Worm (Caenorhabditis elegans) whole organism, young adult: Measurements from ENCODE around the gene unc-7.

ENCODE experiments used
- F23B12.7 ChIP-seq: sonication (generic microtip); optimal IDR thresholded peaks from 2 replicates; lab custom pipeline; 2017; ENCODE audit warnings: missing genetic modification characterization, mild to moderate bottlenecking, missing compliant biosample characterization, antibody characterized with exemption, moderate library complexity; ENCODE audit not compliant: insufficient read depth
- F39B2.1 ChIP-seq: fragments of 200-800 bp; sonication (Bioruptor generic); IDR thresholded peaks from 2 replicates; pipeline ENCODE4 v1.3.6; 2022; ENCODE audit warnings: missing genetic modification reagents, missing genetic modification characterization, missing compliant biosample characterization
- F57A8.1 ChIP-seq: fragments of 200-800 bp; sonication (Bioruptor generic); optimal IDR thresholded peaks from 2 replicates; lab custom pipeline; 2018; ENCODE audit warnings: mild to moderate bottlenecking, missing genetic modification characterization, moderate library complexity, missing compliant biosample characterization
- F57C9.4 ChIP-seq: sonication (generic microtip); optimal IDR thresholded peaks from 2 replicates; lab custom pipeline; 2017; ENCODE audit warnings: mild to moderate bottlenecking, missing genetic modification characterization, missing compliant biosample characterization
- K11D2.4 ChIP-seq: fragments of 200-800 bp; sonication (Bioruptor generic); IDR thresholded peaks from 2 replicates; pipeline ENCODE4 v1.3.6; 2022; ENCODE audit warnings: missing genetic modification reagents, missing genetic modification characterization, missing compliant biosample characterization
- Y95B8A.8 ChIP-seq: fragments of 200-800 bp; sonication (Bioruptor generic); IDR thresholded peaks from 2 replicates; pipeline ENCODE4 v1.3.6; 2022; ENCODE audit warnings: missing genetic modification reagents, missing genetic modification characterization, missing compliant biosample characterization
- akir-1 ChIP-seq: fragments of 200-800 bp; sonication (Bioruptor generic); optimal IDR thresholded peaks from 2 replicates; lab custom pipeline; 2018; ENCODE audit warnings: mild to moderate bottlenecking, missing genetic modification characterization, moderate library complexity, missing compliant biosample characterization
- athp-1 ChIP-seq: sonication (generic microtip); optimal IDR thresholded peaks from 2 replicates; lab custom pipeline; 2017; ENCODE audit warnings: mild to moderate bottlenecking, missing genetic modification characterization, missing compliant biosample characterization
- bed-1 ChIP-seq: fragments of 200-800 bp; sonication (Bioruptor generic); IDR thresholded peaks from 2 replicates; pipeline ENCODE4 v1.3.6; 2022; ENCODE audit warnings: missing genetic modification reagents, missing genetic modification characterization, missing compliant biosample characterization
- ceh-27 ChIP-seq: fragments of 200-800 bp; sonication (Bioruptor generic); optimal IDR thresholded peaks from 2 replicates; lab custom pipeline; 2018; ENCODE audit warnings: mild to moderate bottlenecking, missing genetic modification characterization, moderate library complexity, missing compliant biosample characterization
- ceh-79 ChIP-seq: sonication (generic microtip); optimal IDR thresholded peaks from 2 replicates; lab custom pipeline; 2017; ENCODE audit warnings: mild to moderate bottlenecking, missing genetic modification characterization, missing compliant biosample characterization
- dox-1 ChIP-seq: fragments of 200-800 bp; sonication (Bioruptor generic); IDR thresholded peaks from 2 replicates; pipeline ENCODE4 v1.3.6; 2022; ENCODE audit warnings: missing genetic modification reagents, missing genetic modification characterization, missing compliant biosample characterization
- egrh-3 ChIP-seq: fragments of 200-800 bp; sonication (Bioruptor generic); IDR thresholded peaks from 2 replicates; pipeline ENCODE4 v1.3.6; 2022; ENCODE audit warnings: missing genetic modification reagents, missing genetic modification characterization, missing compliant biosample characterization
- hlh-12 ChIP-seq: sonication (generic microtip); optimal IDR thresholded peaks from 2 replicates; lab custom pipeline; 2016; ENCODE audit warnings: missing genetic modification characterization, missing compliant biosample characterization
- hmg-1.2 ChIP-seq: fragments of 200-800 bp; sonication (Bioruptor generic); IDR thresholded peaks from 2 replicates; pipeline ENCODE4 v1.3.6; 2022; ENCODE audit warnings: missing genetic modification reagents, missing genetic modification characterization, missing compliant biosample characterization
- hmg-20 ChIP-seq: fragments of 200-800 bp; sonication (Bioruptor generic); IDR thresholded peaks from 2 replicates; pipeline ENCODE4 v1.3.6; 2022; ENCODE audit warnings: missing genetic modification reagents, missing genetic modification characterization, missing compliant biosample characterization
- mcd-1 ChIP-seq: fragments of 200-800 bp; sonication (Bioruptor generic); IDR thresholded peaks from 2 replicates; pipeline ENCODE4 v1.3.6; 2022; ENCODE audit warnings: missing genetic modification reagents, missing genetic modification characterization, missing compliant biosample characterization
- nhr-27 ChIP-seq: fragments of 200-800 bp; sonication (Bioruptor generic); optimal IDR thresholded peaks from 2 replicates; lab custom pipeline; 2018; ENCODE audit warnings: mild to moderate bottlenecking, missing genetic modification characterization, moderate library complexity, missing compliant biosample characterization
- pbrm-1 ChIP-seq: fragments of 200-800 bp; sonication (Bioruptor generic); IDR thresholded peaks from 2 replicates; pipeline ENCODE4 v1.3.6; 2022; ENCODE audit warnings: missing genetic modification reagents, missing genetic modification characterization, missing compliant biosample characterization
- sea-2 ChIP-seq: fragments of 200-800 bp; sonication (Bioruptor generic); IDR thresholded peaks from 2 replicates; pipeline ENCODE4 v1.3.6; 2022; ENCODE audit warnings: missing genetic modification characterization, missing compliant biosample characterization
- snpc-1.1 ChIP-seq: sonication (generic microtip); optimal IDR thresholded peaks from 2 replicates; lab custom pipeline; 2017; ENCODE audit warnings: missing genetic modification characterization, mild to moderate bottlenecking, missing compliant biosample characterization, antibody characterized with exemption, moderate library complexity, missing genotype, missing genetic modification reagents; ENCODE audit not compliant: insufficient read depth
- snpc-4 ChIP-seq, 5 experiments: fragments of 150-350 bp in 1 of 5; sonication (generic microtip) in 4 of 5; optimal IDR thresholded peaks; 2 replicates each; lab custom pipeline; 2014 to 2018; ENCODE audit warnings: missing genetic modification characterization in 5 of 5, missing biosample characterization in 3 of 5, antibody characterized with exemption in 2 of 5, mild to moderate bottlenecking in 2 of 5, missing compliant biosample characterization in 2 of 5, missing genotype in 2 of 5, moderate library complexity in 2 of 5, missing genetic modification reagents in 1 of 5
- somi-1 ChIP-seq: fragments of 200-800 bp; sonication (Bioruptor generic); optimal IDR thresholded peaks from 2 replicates; lab custom pipeline; 2018; ENCODE audit warnings: mild to moderate bottlenecking, missing genetic modification characterization, missing compliant biosample characterization
- unc-130 ChIP-seq: sonication (generic microtip); optimal IDR thresholded peaks from 2 replicates; lab custom pipeline; 2016; ENCODE audit warnings: missing genetic modification reagents, missing genetic modification characterization, missing compliant biosample characterization
- xnd-1 ChIP-seq: sonication (generic microtip); optimal IDR thresholded peaks from 2 replicates; lab custom pipeline; 2016; ENCODE audit warnings: missing genotype, missing genetic modification reagents, missing genetic modification characterization, missing compliant biosample characterization
- ztf-28 ChIP-seq: fragments of 200-800 bp; sonication (Bioruptor generic); IDR thresholded peaks from 2 replicates; pipeline ENCODE4 v1.3.6; 2022; ENCODE audit warnings: missing genetic modification reagents, missing genetic modification characterization, missing compliant biosample characterization

unc-7 gene

ce11 chrX:15075170-15075569 lies 72.4 kb downstream of the unc-7 start:
- TF ChIP-seq ceh-79 (no peak), snpc-1.1 (tag; lab: Kevin White, UChicago) (peak; percentile 30), Y95B8A.8 (0 out of 2 replicates have a peak, but pooled peaks have one; percentile 7), egrh-3 (GFP tag; lab: Robert Waterston, UW) (no peak), snpc-4 (GFP tag; optimal IDR thresholded peaks at IDR 0.05; lab: Kevin White, UChicago) (no peak), snpc-4 (tag; optimal IDR thresholded peaks at IDR 0.05; lab: Kevin White, UChicago) (peak in 2 of 4 experiments; percentile 51 to 80)

ce11 chrX:15073479-15073878 lies 74.1 kb downstream of the unc-7 start:
- TF ChIP-seq nhr-27 (no peak), pbrm-1 (no peak), hmg-1.2 (GFP tag; lab: Robert Waterston, UW) (peak; percentile 35; the same call in 1 of the 2 replicates), snpc-4 (GFP tag; optimal IDR thresholded peaks at IDR 0.05; lab: Kevin White, UChicago) (peak; percentile 29), snpc-4 (tag; optimal IDR thresholded peaks at IDR 0.05; lab: Kevin White, UChicago) (peak in 2 of 4 experiments; percentile 88 to 91), snpc-1.1 (tag; lab: Kevin White, UChicago) (peak; percentile 22)

ce11 chrX:15072877-15073276 lies 74.7 kb downstream of the unc-7 start:
- no peak for TF ChIP-seq F23B12.7 (tag; lab: Kevin White, UChicago)
- no peak for TF ChIP-seq F57A8.1 (GFP tag; lab: Kevin White, UChicago)
- TF ChIP-seq xnd-1 (tag; lab: Kevin White, UChicago), result no peak
- no peak for TF ChIP-seq dox-1 (GFP tag; lab: Robert Waterston, UW)
- TF ChIP-seq akir-1 (GFP tag; lab: Kevin White, UChicago), result no peak
- TF ChIP-seq K11D2.4 (GFP tag; lab: Robert Waterston, UW), result no peak
- TF ChIP-seq somi-1 (GFP tag; lab: Kevin White, UChicago), result no peak
- TF ChIP-seq hlh-12 (tag; lab: Kevin White, UChicago), result no peak
- TF ChIP-seq mcd-1, result no peak
- no peak for TF ChIP-seq sea-2 (GFP tag; lab: Robert Waterston, UW)
- TF ChIP-seq F57C9.4 (tag; lab: Kevin White, UChicago), result no peak
- no peak for TF ChIP-seq bed-1 (GFP tag; lab: Robert Waterston, UW)
- TF ChIP-seq Y95B8A.8, result no peak
- TF ChIP-seq ztf-28 (GFP tag; lab: Robert Waterston, UW), result no peak
- no peak for TF ChIP-seq athp-1 (tag; lab: Kevin White, UChicago)
- no peak for TF ChIP-seq unc-130
- no peak for TF ChIP-seq hmg-20
- TF ChIP-seq ceh-27 (GFP tag; lab: Kevin White, UChicago), result no peak
- no peak for TF ChIP-seq F39B2.1 (GFP tag; lab: Robert Waterston, UW)
- TF ChIP-seq snpc-4 (GFP tag; optimal IDR thresholded peaks at IDR 0.05; lab: Kevin White, UChicago), result no peak
- no peak for TF ChIP-seq snpc-4 (tag; optimal IDR thresholded peaks at IDR 0.05; lab: Kevin White, UChicago)
- TF ChIP-seq, all 124 proteins: peak for 0
